Worm (Caenorhabditis elegans) whole organism, L2 larva: Measurements from ENCODE around the gene F19B6.10.

Experiments
- C34F6.9 ChIP-seq: fragments of 150-350 bp; optimal IDR thresholded peaks from 2 replicates; lab custom pipeline; 2014; ENCODE audit warnings: missing biosample characterization, missing genetic modification characterization
- F13H6.1 ChIP-seq: sonication (generic microtip); optimal IDR thresholded peaks from 2 replicates; lab custom pipeline; 2016; ENCODE audit warnings: missing genetic modification characterization, missing compliant biosample characterization
- ZK546.5 ChIP-seq: sonication (generic microtip); optimal IDR thresholded peaks from 2 replicates; lab custom pipeline; 2017; ENCODE audit warnings: missing biosample characterization, missing genetic modification characterization
- aly-2 ChIP-seq: fragments of 150-350 bp; optimal IDR thresholded peaks from 2 replicates; lab custom pipeline; 2014; ENCODE audit warnings: missing biosample characterization, missing genetic modification characterization
- ceh-16 ChIP-seq: fragments of 150-350 bp; optimal IDR thresholded peaks from 2 replicates; lab custom pipeline; 2014; ENCODE audit warnings: missing biosample characterization, missing genetic modification characterization
- ceh-82 ChIP-seq: fragments of 150-350 bp; optimal IDR thresholded peaks from 2 replicates; lab custom pipeline; 2014; ENCODE audit warnings: missing biosample characterization, missing genetic modification characterization
- crh-2 ChIP-seq: sonication (generic microtip); optimal IDR thresholded peaks from 2 replicates; lab custom pipeline; 2017; ENCODE audit warnings: missing biosample characterization, missing genetic modification characterization
- dmd-4 ChIP-seq: sonication (generic microtip); optimal IDR thresholded peaks from 2 replicates; lab custom pipeline; 2017; ENCODE audit warnings: missing biosample characterization, missing genetic modification characterization
- egl-27 ChIP-seq: sonication (generic microtip); optimal IDR thresholded peaks from 3 replicates; lab custom pipeline; 2017; ENCODE audit warnings: missing biosample characterization, missing genetic modification reagents, missing genetic modification characterization
- fos-1 ChIP-seq: fragments of 150-350 bp; optimal IDR thresholded peaks from 2 replicates; lab custom pipeline; 2014; ENCODE audit warnings: missing biosample characterization, missing genetic modification characterization
- gmeb-1 ChIP-seq: fragments of 150-350 bp; optimal IDR thresholded peaks from 2 replicates; lab custom pipeline; 2014; ENCODE audit warnings: missing biosample characterization, missing genetic modification characterization
- lin-11 ChIP-seq: fragments of 150-350 bp; sonication (generic microtip); optimal IDR thresholded peaks from 2 replicates; lab custom pipeline; 2014; ENCODE audit warnings: missing biosample characterization, missing genetic modification characterization, inconsistent platforms, mixed read lengths
- lin-13 ChIP-seq: fragments of 150-350 bp; optimal IDR thresholded peaks from 2 replicates; lab custom pipeline; 2014; ENCODE audit warnings: missing biosample characterization, missing genetic modification reagents, missing genetic modification characterization
- lin-39 ChIP-seq: fragments of 150-350 bp; optimal IDR thresholded peaks from 2 replicates; lab custom pipeline; 2014; ENCODE audit warnings: missing biosample characterization, missing genetic modification reagents, missing genetic modification characterization
- lsy-2 ChIP-seq, 2 experiments: fragments of 150-350 bp in 1 of 2; sonication (generic microtip) in 1 of 2; optimal IDR thresholded peaks; 2 replicates each; lab custom pipeline; 2014 to 2017; ENCODE audit warnings: missing biosample characterization in 2 of 2, missing genetic modification characterization in 2 of 2
- mab-5 ChIP-seq: fragments of 150-350 bp; optimal IDR thresholded peaks from 2 replicates; lab custom pipeline; 2014; ENCODE audit warnings: missing biosample characterization, missing genetic modification characterization
- mdl-1 ChIP-seq, 2 experiments: fragments of 150-350 bp in 1 of 2; sonication (generic microtip) in 1 of 2; optimal IDR thresholded peaks; 2 replicates each; lab custom pipeline; 2017; ENCODE audit warnings: missing biosample characterization in 2 of 2, missing genetic modification characterization in 2 of 2
- nhr-10 ChIP-seq: sonication (generic microtip); optimal IDR thresholded peaks from 2 replicates; lab custom pipeline; 2017; ENCODE audit warnings: missing biosample characterization, missing genetic modification characterization
- nhr-11 ChIP-seq: fragments of 150-350 bp; optimal IDR thresholded peaks from 2 replicates; lab custom pipeline; 2014; ENCODE audit warnings: missing biosample characterization, missing genetic modification characterization
- nhr-12 ChIP-seq: fragments of 150-350 bp; optimal IDR thresholded peaks from 2 replicates; lab custom pipeline; 2014; ENCODE audit warnings: missing biosample characterization, missing genetic modification characterization
- nhr-237 ChIP-seq: fragments of 150-350 bp; optimal IDR thresholded peaks from 2 replicates; lab custom pipeline; 2014; ENCODE audit warnings: missing biosample characterization, missing genetic modification characterization
- nhr-6 ChIP-seq: fragments of 150-350 bp; optimal IDR thresholded peaks from 2 replicates; lab custom pipeline; 2014; ENCODE audit warnings: missing biosample characterization, missing genetic modification characterization
- nhr-77 ChIP-seq: fragments of 150-350 bp; optimal IDR thresholded peaks from 2 replicates; lab custom pipeline; 2014; ENCODE audit warnings: missing biosample characterization, missing genetic modification characterization
- sma-3 ChIP-seq: sonication (generic microtip); optimal IDR thresholded peaks from 2 replicates; lab custom pipeline; 2016; ENCODE audit warnings: missing genetic modification reagents, missing genetic modification characterization, missing compliant biosample characterization
- sma-9 ChIP-seq, 2 experiments: fragments of 150-350 bp in 1 of 2; sonication (generic microtip) in 1 of 2; optimal IDR thresholded peaks; 2 replicates each; lab custom pipeline; 2014 to 2016; ENCODE audit warnings: missing genetic modification characterization in 2 of 2, mild to moderate bottlenecking in 1 of 2, missing biosample characterization in 1 of 2, missing compliant biosample characterization in 1 of 2, missing genetic modification reagents in 1 of 2, moderate library complexity in 1 of 2
- unc-39 ChIP-seq: fragments of 150-350 bp; optimal IDR thresholded peaks from 2 replicates; lab custom pipeline; 2014; ENCODE audit warnings: missing biosample characterization, missing genetic modification characterization
- zag-1 ChIP-seq: fragments of 150-350 bp; optimal IDR thresholded peaks from 2 replicates; lab custom pipeline; 2014; ENCODE audit warnings: missing biosample characterization, missing genetic modification characterization
- ztf-1 ChIP-seq: fragments of 200-800 bp; sonication (Bioruptor generic); conservative IDR thresholded peaks from 2 replicates; pipeline ENCODE4 v1.3.6; 2022; ENCODE audit warnings: missing genetic modification characterization, missing compliant biosample characterization
- ztf-4 ChIP-seq: fragments of 150-350 bp; optimal IDR thresholded peaks from 2 replicates; lab custom pipeline; 2014; ENCODE audit warnings: missing biosample characterization, missing genetic modification characterization

F19B6.10 gene

DNA sequence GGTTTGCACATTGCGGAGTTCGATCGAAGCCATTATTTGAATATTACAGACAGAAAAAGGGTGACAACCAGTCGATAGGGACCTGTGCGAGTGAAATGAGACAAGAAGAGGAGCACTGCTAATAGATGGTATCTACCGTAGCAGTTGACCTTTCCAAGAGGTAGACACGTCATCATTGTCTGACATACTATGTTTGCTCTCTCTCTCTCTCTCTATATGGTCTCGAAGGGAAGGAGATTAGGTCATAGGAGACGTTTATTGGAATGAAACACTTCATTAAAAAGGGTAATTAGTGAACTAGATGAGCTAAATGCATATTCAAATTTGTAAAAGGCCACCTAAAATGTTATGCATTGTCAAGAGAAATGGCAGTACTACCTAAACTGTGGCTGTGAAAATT lies 39.0 kb downstream of the F19B6.10 start, which contains the start of gene atz-1:
TSS of gene atz-1 (minus strand) at position 101 of the 400 bp plus-strand sequence.
- TF ChIP-seq aly-2 (tag; lab: Kevin White, UChicago) (no peak), gmeb-1 (tag; lab: Kevin White, UChicago) (no peak), ceh-82 (tag; lab: Kevin White, UChicago) (no peak), nhr-77 (tag; lab: Kevin White, UChicago) (no peak)

DNA sequence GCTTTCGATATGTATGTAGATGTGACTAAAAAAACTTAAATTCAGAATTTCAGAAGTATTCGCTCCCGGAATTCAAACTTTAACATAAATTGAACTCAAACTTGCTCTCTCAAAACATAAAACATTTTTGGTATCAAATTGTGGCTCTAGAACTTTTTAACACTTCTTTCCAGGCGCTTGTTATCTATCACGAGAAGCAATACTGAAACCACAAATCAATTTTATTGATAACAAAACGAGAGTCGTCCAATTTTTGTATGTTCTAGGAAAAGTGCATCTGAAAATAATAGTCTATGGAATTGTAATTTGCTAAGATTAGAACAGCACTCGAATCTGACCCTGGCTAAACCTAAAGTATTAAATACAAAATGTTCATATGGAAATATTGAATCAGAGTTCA lies 41.9 kb downstream of the F19B6.10 start:
- TF ChIP-seq egl-27 (tag; lab: Kevin White, UChicago) (no peak), fos-1 (tag; lab: Kevin White, UChicago) (peak; percentile 75)

DNA sequence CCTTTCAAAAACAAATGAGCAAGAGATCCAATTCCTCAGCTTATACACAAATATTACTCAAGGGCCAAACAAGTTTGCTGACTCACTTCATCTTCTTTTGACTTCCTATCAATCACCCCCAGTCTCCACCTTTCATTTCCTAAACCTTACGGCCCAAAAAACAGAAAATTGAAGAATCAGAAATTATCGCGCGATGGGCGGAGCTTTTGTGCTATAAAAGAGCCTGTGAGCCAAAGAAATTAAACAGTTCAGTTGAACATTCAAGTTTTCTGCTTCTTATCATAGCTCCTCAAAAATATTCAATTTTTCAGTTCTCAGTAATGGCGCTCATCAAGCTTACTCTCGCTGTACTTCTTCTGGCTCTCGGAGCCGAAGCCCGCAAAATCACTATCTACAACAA lies 42.8 kb downstream of the F19B6.10 start, which contains the start of gene thn-1:
TSS of gene thn-1 (plus strand) at position 301 of the 400 bp plus-strand sequence.
- no peak for TF ChIP-seq sma-3
- no peak for TF ChIP-seq nhr-6
- no peak for TF ChIP-seq nhr-12 (tag; lab: Kevin White, UChicago)
- TF ChIP-seq nhr-77 (tag; lab: Kevin White, UChicago) = no peak
- TF ChIP-seq lsy-2 (tag; optimal IDR thresholded peaks at IDR 0.05; lab: Kevin White, UChicago) = no peak
- no peak for TF ChIP-seq fos-1 (tag; lab: Kevin White, UChicago)
- TF ChIP-seq mdl-1 (tag; optimal IDR thresholded peaks at IDR 0.05; lab: Kevin White, UChicago) = no peak
- no peak for TF ChIP-seq C34F6.9
- no peak for TF ChIP-seq ceh-82 (tag; lab: Kevin White, UChicago)
- no peak for TF ChIP-seq sma-9 (GFP tag; optimal IDR thresholded peaks at IDR 0.05; lab: Kevin White, UChicago)
- no peak for TF ChIP-seq sma-9 (tag; optimal IDR thresholded peaks at IDR 0.05; lab: Kevin White, UChicago)
- no peak for TF ChIP-seq nhr-11 (tag; lab: Kevin White, UChicago)
- TF ChIP-seq ceh-16 = no peak

DNA sequence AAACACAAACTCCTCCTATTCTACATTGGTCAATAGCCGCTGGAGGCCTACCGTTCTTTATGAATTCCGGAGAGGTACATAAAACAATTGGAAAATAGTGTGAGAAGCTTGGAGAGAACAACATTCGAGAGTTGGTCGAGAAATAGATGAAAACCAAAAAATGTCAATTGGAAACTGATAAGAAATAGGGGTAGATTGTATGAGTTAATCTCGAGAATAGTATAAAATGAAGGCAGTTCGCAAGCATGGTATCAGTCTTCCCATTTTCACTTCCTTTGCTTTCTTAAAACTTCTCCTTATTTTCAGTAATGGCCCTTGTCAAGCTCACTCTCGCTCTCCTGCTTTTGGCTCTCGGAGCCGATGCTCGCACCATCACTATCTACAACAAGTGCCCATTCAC lies 45.9 kb downstream of the F19B6.10 start, which contains the start of gene thn-2:
TSS of gene thn-2 (plus strand) at position 307 of the 400 bp plus-strand sequence.
- TF ChIP-seq lin-11 (tag; lab: Kevin White, UChicago) = no peak
- no peak for TF ChIP-seq ztf-4 (tag; lab: Kevin White, UChicago)
- no peak for TF ChIP-seq ztf-1
- no peak for TF ChIP-seq F13H6.1 (tag; lab: Kevin White, UChicago)

DNA sequence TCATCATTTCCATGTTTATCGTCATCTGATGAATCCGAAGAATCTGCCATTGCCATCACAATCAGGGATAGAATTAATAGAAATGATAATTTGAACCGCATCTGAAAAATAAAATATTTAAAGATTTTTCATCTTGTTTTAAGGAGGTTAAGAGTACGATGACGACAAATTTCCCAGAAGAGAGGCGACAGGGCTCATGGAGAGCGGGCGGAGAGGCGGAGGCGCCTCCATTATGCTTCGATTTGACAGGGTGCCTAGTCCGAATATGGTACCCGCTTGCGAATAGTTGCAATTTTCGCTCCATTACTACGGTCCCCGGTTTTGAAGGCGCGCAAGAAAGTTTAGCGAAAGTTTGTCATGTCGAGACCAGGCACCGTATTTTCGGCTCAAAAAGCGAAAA lies 48.1 kb downstream of the F19B6.10 start, which contains the start of gene F28D1.6:
TSS of gene F28D1.6 (minus strand) at position 101 of the 400 bp plus-strand sequence.
- TF ChIP-seq lsy-2 (tag; optimal IDR thresholded peaks at IDR 0.05; lab: Kevin White, UChicago) = no peak
- no peak for TF ChIP-seq nhr-10
- no peak for TF ChIP-seq crh-2
- no peak for TF ChIP-seq ZK546.5
- TF ChIP-seq mab-5 = no peak
- no peak for TF ChIP-seq dmd-4 (tag; lab: Kevin White, UChicago)
- TF ChIP-seq nhr-77 (tag; lab: Kevin White, UChicago) = no peak
- no peak for TF ChIP-seq zag-1
- no peak for TF ChIP-seq lin-13 (GFP tag; lab: Kevin White, UChicago)
- TF ChIP-seq mdl-1 (tag; optimal IDR thresholded peaks at IDR 0.05; lab: Kevin White, UChicago) = no peak
- TF ChIP-seq C34F6.9 = no peak
- no peak for TF ChIP-seq nhr-237 (tag; lab: Kevin White, UChicago)
- no peak for TF ChIP-seq lin-39 (tag; lab: Kevin White, UChicago)
- TF ChIP-seq unc-39 (tag; lab: Kevin White, UChicago) = no peak
